Worm (Caenorhabditis elegans) whole organism, young adult: ENCODE results near the gene prp-19.
A peak's percentile ranks its signal among the peaks of the same experiment; 100 is the strongest.

ENCODE experiments used
- B0035.1 ChIP-seq: sonication (generic microtip); optimal IDR thresholded peaks from 2 replicates; lab custom pipeline; 2016; ENCODE audit warnings: missing genetic modification characterization, mild to moderate bottlenecking, missing compliant biosample characterization, missing genotype, missing genetic modification reagents
- B0336.3 ChIP-seq: fragments of 200-800 bp; sonication (Bioruptor generic); IDR thresholded peaks from 2 replicates; pipeline ENCODE4 v1.3.6; 2022; ENCODE audit warnings: missing genetic modification characterization, missing compliant biosample characterization
- D2030.7 ChIP-seq: fragments of 200-800 bp; sonication (Bioruptor generic); IDR thresholded peaks from 2 replicates; pipeline ENCODE4 v1.3.6; 2022; ENCODE audit warnings: missing genetic modification reagents, missing genetic modification characterization, missing compliant biosample characterization
- F33H1.4 ChIP-seq: fragments of 200-800 bp; sonication (Bioruptor generic); IDR thresholded peaks from 2 replicates; pipeline ENCODE4 v1.3.6; 2022; ENCODE audit warnings: missing genetic modification reagents, missing genetic modification characterization, missing compliant biosample characterization
- F52B5.7 ChIP-seq: sonication (generic microtip); optimal IDR thresholded peaks from 2 replicates; lab custom pipeline; 2016; ENCODE audit warnings: mild to moderate bottlenecking, missing genetic modification characterization, missing compliant biosample characterization
- Y53G8AR.9 ChIP-seq: fragments of 200-800 bp; sonication (Bioruptor generic); conservative IDR thresholded peaks from 2 replicates; pipeline ENCODE4 v1.3.6; 2022; ENCODE audit warnings: missing genetic modification reagents, missing genetic modification characterization, missing compliant biosample characterization
- ama-1 ChIP-seq, 3 experiments: fragments of 150-350 bp in 1 of 3; sonication (generic microtip) in 2 of 3; optimal IDR thresholded peaks; 2 replicates each; lab custom pipeline; 2014 to 2018; ENCODE audit warnings: missing biosample characterization in 2 of 3, missing genetic modification characterization in 2 of 3, missing genetic modification reagents in 2 of 3
- attf-3 ChIP-seq: fragments of 200-800 bp; sonication (Bioruptor generic); conservative IDR thresholded peaks from 2 replicates; pipeline ENCODE4 v1.3.6; 2022; ENCODE audit warnings: missing genetic modification reagents, missing genetic modification characterization, missing compliant biosample characterization
- attf-5 ChIP-seq: fragments of 200-800 bp; sonication (Bioruptor generic); optimal IDR thresholded peaks from 2 replicates; lab custom pipeline; 2018; ENCODE audit warnings: mild to moderate bottlenecking, missing genetic modification characterization, missing compliant biosample characterization
- attf-6 ChIP-seq: fragments of 200-800 bp; sonication (Bioruptor generic); IDR thresholded peaks from 2 replicates; pipeline ENCODE4 v1.3.6; 2022; ENCODE audit warnings: missing genetic modification reagents, missing genetic modification characterization, missing compliant biosample characterization
- cebp-1 ChIP-seq, 2 experiments: fragments of 200-800 bp in 1 of 2; sonication (Bioruptor generic) in 1 of 2; sonication (generic microtip) in 1 of 2; IDR thresholded peaks in 1 of 2; optimal IDR thresholded peaks in 1 of 2; 2 replicates each; pipeline versions ENCODE4 v1.3.6 to Lab custom; 2017 to 2022; ENCODE audit warnings: missing compliant biosample characterization in 2 of 2, missing genetic modification characterization in 2 of 2, mild to moderate bottlenecking in 1 of 2, missing genetic modification reagents in 1 of 2, moderate library complexity in 1 of 2
- cebp-2 ChIP-seq: fragments of 200-800 bp; sonication (Bioruptor generic); IDR thresholded peaks from 2 replicates; pipeline ENCODE4 v1.3.6; 2022; ENCODE audit warnings: missing genetic modification characterization, missing compliant biosample characterization
- ceh-100 ChIP-seq: fragments of 200-800 bp; sonication (Bioruptor generic); IDR thresholded peaks from 2 replicates; pipeline ENCODE4 v1.3.6; 2022; ENCODE audit warnings: missing genetic modification reagents, missing genetic modification characterization, missing compliant biosample characterization
- ceh-27 ChIP-seq: fragments of 200-800 bp; sonication (Bioruptor generic); optimal IDR thresholded peaks from 2 replicates; lab custom pipeline; 2018; ENCODE audit warnings: mild to moderate bottlenecking, missing genetic modification characterization, moderate library complexity, missing compliant biosample characterization
- ceh-91 ChIP-seq: fragments of 200-800 bp; sonication (Bioruptor generic); IDR thresholded peaks from 2 replicates; pipeline ENCODE4 v1.3.6; 2022; ENCODE audit warnings: missing genetic modification reagents, missing genetic modification characterization, missing compliant biosample characterization
- chd-7 ChIP-seq: sonication (generic microtip); optimal IDR thresholded peaks from 2 replicates; lab custom pipeline; 2016; ENCODE audit warnings: mild to moderate bottlenecking, missing genetic modification characterization, moderate library complexity, missing compliant biosample characterization
- die-1 ChIP-seq: sonication (generic microtip); optimal IDR thresholded peaks from 2 replicates; lab custom pipeline; 2016; ENCODE audit warnings: missing genotype, mild to moderate bottlenecking, missing genetic modification characterization, missing compliant biosample characterization
- egrh-3 ChIP-seq: fragments of 200-800 bp; sonication (Bioruptor generic); IDR thresholded peaks from 2 replicates; pipeline ENCODE4 v1.3.6; 2022; ENCODE audit warnings: missing genetic modification reagents, missing genetic modification characterization, missing compliant biosample characterization
- him-1 ChIP-seq: sonication (generic microtip); optimal IDR thresholded peaks from 2 replicates; lab custom pipeline; 2016; ENCODE audit warnings: missing genotype, missing genetic modification reagents, missing genetic modification characterization, missing compliant biosample characterization
- hlh-26 ChIP-seq: fragments of 200-800 bp; sonication (Bioruptor generic); conservative IDR thresholded peaks from 2 replicates; pipeline ENCODE4 v1.3.6; 2022; ENCODE audit warnings: missing genetic modification reagents, missing genetic modification characterization, missing compliant biosample characterization
- hmg-1.2 ChIP-seq: fragments of 200-800 bp; sonication (Bioruptor generic); IDR thresholded peaks from 2 replicates; pipeline ENCODE4 v1.3.6; 2022; ENCODE audit warnings: missing genetic modification reagents, missing genetic modification characterization, missing compliant biosample characterization
- hrde-1 ChIP-seq: sonication (generic microtip); optimal IDR thresholded peaks from 2 replicates; lab custom pipeline; 2016; ENCODE audit warnings: missing genetic modification characterization, mild to moderate bottlenecking, missing compliant biosample characterization, moderate library complexity, missing genotype, missing genetic modification reagents, borderline replicate concordance
- hsf-1 ChIP-seq: fragments of 200-800 bp; sonication (Bioruptor generic); IDR thresholded peaks from 2 replicates; pipeline ENCODE4 v1.3.6; 2022; ENCODE audit warnings: missing genetic modification reagents, missing genetic modification characterization, missing compliant biosample characterization
- lsl-1 ChIP-seq: fragments of 200-800 bp; sonication (Bioruptor generic); optimal IDR thresholded peaks from 2 replicates; lab custom pipeline; 2018; ENCODE audit warnings: mild to moderate bottlenecking, missing genetic modification characterization, moderate library complexity, missing compliant biosample characterization
- madf-10 ChIP-seq: sonication (generic microtip); optimal IDR thresholded peaks from 2 replicates; lab custom pipeline; 2016; ENCODE audit warnings: mild to moderate bottlenecking, missing genetic modification characterization, missing compliant biosample characterization
- madf-6 ChIP-seq: fragments of 200-800 bp; sonication (Bioruptor generic); IDR thresholded peaks from 2 replicates; pipeline ENCODE4 v1.3.6; 2022; ENCODE audit warnings: missing genetic modification reagents, missing genetic modification characterization, missing compliant biosample characterization
- nhr-27 ChIP-seq: fragments of 200-800 bp; sonication (Bioruptor generic); optimal IDR thresholded peaks from 2 replicates; lab custom pipeline; 2018; ENCODE audit warnings: mild to moderate bottlenecking, missing genetic modification characterization, moderate library complexity, missing compliant biosample characterization
- nhr-90 ChIP-seq: sonication (generic microtip); optimal IDR thresholded peaks from 2 replicates; lab custom pipeline; 2016; ENCODE audit warnings: missing genotype, mild to moderate bottlenecking, missing genetic modification characterization, missing compliant biosample characterization
- repo-1 ChIP-seq: sonication (generic microtip); optimal IDR thresholded peaks from 2 replicates; lab custom pipeline; 2017; ENCODE audit warnings: mild to moderate bottlenecking, missing genetic modification characterization, missing compliant biosample characterization
- sdz-38 ChIP-seq: sonication (generic microtip); optimal IDR thresholded peaks from 2 replicates; lab custom pipeline; 2016; ENCODE audit warnings: missing genotype, missing genetic modification characterization, missing compliant biosample characterization
- snpc-3.4 ChIP-seq: sonication (generic microtip); optimal IDR thresholded peaks from 2 replicates; lab custom pipeline; 2017; ENCODE audit warnings: missing genetic modification characterization, mild to moderate bottlenecking, missing compliant biosample characterization, antibody characterized with exemption, moderate library complexity, missing genotype, missing genetic modification reagents
- sptf-2 ChIP-seq: fragments of 200-800 bp; sonication (Bioruptor generic); optimal IDR thresholded peaks from 2 replicates; lab custom pipeline; 2018; ENCODE audit warnings: mild to moderate bottlenecking, missing genetic modification characterization, missing compliant biosample characterization
- ztf-22 ChIP-seq: fragments of 200-800 bp; sonication (Bioruptor generic); optimal IDR thresholded peaks from 2 replicates; lab custom pipeline; 2018; ENCODE audit warnings: mild to moderate bottlenecking, missing genetic modification characterization, moderate library complexity, missing compliant biosample characterization
- ztf-25 ChIP-seq: fragments of 200-800 bp; sonication (Bioruptor generic); IDR thresholded peaks from 2 replicates; pipeline ENCODE4 v1.3.6; 2022; ENCODE audit warnings: missing genetic modification reagents, missing genetic modification characterization, missing compliant biosample characterization

Gene prp-19

ce11 chrIII:5169699-5170098 is 2.1 kb downstream of the prp-19 start, which contains the start of gene ulp-1:
Gene ulp-1 (minus strand): TSS chrIII:5169799.
- TF ChIP-seq ama-1 (optimal IDR thresholded peaks at IDR 0.05; lab: Kevin White, UChicago) (no peak), ama-1 (GFP tag; optimal IDR thresholded peaks at IDR 0.05; lab: Kevin White, UChicago) (peak in 1 of 2 experiments; percentile 16), repo-1 (tag; lab: Kevin White, UChicago) (peak; percentile 22), B0336.3 (GFP tag; lab: Robert Waterston, UW) (no peak), B0035.1 (no peak), madf-6 (GFP tag; lab: Robert Waterston, UW) (peak; percentile 32), ceh-100 (GFP tag; lab: Robert Waterston, UW) (peak; percentile 27; the same call in 1 of the 2 replicates)

- TF ChIP-seq hlh-26 (no peak), lsl-1 (GFP tag; lab: Kevin White, UChicago) (no peak), cebp-1 (GFP tag; IDR thresholded peaks at IDR 0.05; lab: Robert Waterston, UW) (no peak), cebp-1 (tag; optimal IDR thresholded peaks at IDR 0.05; lab: Kevin White, UChicago) (peak; percentile 8)
Observed at ce11 chrIII:5165745-5166144, 6.1 kb downstream of the prp-19 start.

- TF ChIP-seq nhr-90 (tag; lab: Kevin White, UChicago) (no peak), hsf-1 (GFP tag; lab: Robert Waterston, UW) (no peak)
Observed at ce11 chrIII:5165211-5165610, 6.6 kb downstream of the prp-19 start, which contains the start of gene T10F2.2. Gene T10F2.2 (minus strand): TSS chrIII:5165311.

DNA sequence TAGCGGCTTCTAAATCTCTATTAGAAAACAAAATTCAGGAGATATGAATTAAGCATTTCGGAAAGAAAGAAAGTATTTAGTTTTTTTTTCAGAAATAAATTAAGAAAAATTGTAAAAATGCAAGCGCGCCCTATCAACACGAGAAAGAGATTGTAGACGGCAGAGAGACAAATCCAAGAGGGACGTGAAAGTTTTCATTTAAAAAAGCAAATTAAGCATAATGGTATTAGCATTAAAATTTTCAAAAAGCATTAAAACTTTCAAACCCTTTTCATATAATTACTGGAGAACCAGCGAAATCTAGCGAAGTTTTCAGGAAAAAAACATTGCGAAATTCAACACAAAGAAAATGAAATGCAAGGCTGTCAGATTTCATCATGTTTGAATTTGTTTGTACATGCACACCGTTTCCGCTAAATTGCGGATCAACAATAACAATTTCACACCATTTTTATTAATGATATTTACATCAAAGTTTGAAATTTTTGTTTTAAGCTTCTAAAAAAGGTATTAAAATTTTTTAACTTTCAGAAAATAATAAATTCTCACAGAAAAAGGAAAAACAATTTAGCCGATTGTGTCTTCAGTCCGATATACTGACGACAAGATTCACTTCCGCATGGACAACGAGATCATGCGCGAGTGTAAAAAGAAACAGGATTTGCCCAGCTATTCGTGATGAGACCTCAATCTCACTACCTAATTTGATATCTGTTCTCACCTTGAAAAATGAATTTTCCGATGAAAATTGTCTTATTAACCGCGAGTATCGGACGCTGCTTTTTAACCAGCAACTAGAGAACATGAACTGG is 8.8 kb downstream of the prp-19 start, which contains the start of gene gars-1:
Gene gars-1, minus strand, starts transcription at position 808 of the 812 bp plus-strand sequence.
- no peak for TF ChIP-seq ztf-25 (GFP tag; lab: Robert Waterston, UW)
- no peak for TF ChIP-seq hrde-1 (tag; lab: Kevin White, UChicago)
- TF ChIP-seq cebp-1 (GFP tag; IDR thresholded peaks at IDR 0.05; lab: Robert Waterston, UW), result peak; percentile 91
- peak; percentile 98 for TF ChIP-seq cebp-1 (tag; optimal IDR thresholded peaks at IDR 0.05; lab: Kevin White, UChicago)
- no peak for TF ChIP-seq F52B5.7 (tag; lab: Kevin White, UChicago)
- no peak for TF ChIP-seq nhr-27 (tag; lab: Kevin White, UChicago)
- TF ChIP-seq die-1 (tag; lab: Kevin White, UChicago), result no peak
- no peak for TF ChIP-seq ceh-27
- 0 out of 2 replicates have a peak, but pooled peaks have one; percentile 27 for TF ChIP-seq Y53G8AR.9
- TF ChIP-seq madf-6 (GFP tag; lab: Robert Waterston, UW), result peak; percentile 29; the same call in 1 of the 2 replicates
- no peak for TF ChIP-seq attf-3 (GFP tag; lab: Robert Waterston, UW)
- no peak for TF ChIP-seq him-1 (tag; lab: Kevin White, UChicago)
- no peak for TF ChIP-seq F33H1.4 (GFP tag; lab: Robert Waterston, UW)
- TF ChIP-seq sptf-2, result no peak
- peak; percentile 41; the same call in 1 of the 2 replicates for TF ChIP-seq hmg-1.2
- peak; percentile 62 for TF ChIP-seq attf-5

DNA sequence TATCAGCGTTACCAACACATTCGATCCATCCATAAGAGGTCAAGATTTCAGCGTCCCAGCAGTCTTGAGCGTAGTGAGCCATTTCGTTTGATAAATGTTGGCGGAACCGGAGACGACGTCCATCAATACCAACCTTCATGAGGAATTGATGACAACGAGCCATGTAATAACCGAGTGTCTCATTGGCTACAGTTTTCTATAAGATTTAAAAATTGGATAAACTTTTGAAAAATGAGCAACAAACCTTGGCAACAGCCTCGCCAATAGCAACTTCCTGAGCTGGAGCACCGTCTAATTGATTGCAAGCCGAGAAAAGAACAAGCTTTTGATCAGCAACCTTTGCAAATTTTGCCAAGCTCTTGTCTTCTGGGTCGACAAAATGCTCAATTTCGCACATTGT is 11.0 kb downstream of the prp-19 start:
- TF ChIP-seq D2030.7, result no peak
- no peak for TF ChIP-seq cebp-2 (GFP tag; lab: Robert Waterston, UW)
- no peak for TF ChIP-seq attf-6 (GFP tag; lab: Robert Waterston, UW)
- no peak for TF ChIP-seq snpc-3.4
- no peak for TF ChIP-seq chd-7 (tag; lab: Kevin White, UChicago)
- no peak for TF ChIP-seq egrh-3 (GFP tag; lab: Robert Waterston, UW)
- no peak for TF ChIP-seq madf-10 (tag; lab: Kevin White, UChicago)
- TF ChIP-seq ztf-22 (GFP tag; lab: Kevin White, UChicago), result no peak
- TF ChIP-seq sdz-38, result no peak
- TF ChIP-seq ceh-91, result no peak
